Worm (Caenorhabditis elegans) whole organism, young adult: ENCODE measurements around the gene F46C5.2.
A peak's percentile ranks its signal among the peaks of the same experiment; 100 is the strongest.

ENCODE experiments used
- B0261.1 ChIP-seq: sonication (generic microtip); optimal IDR thresholded peaks from 2 replicates; lab custom pipeline; 2016; ENCODE audit warnings: mild to moderate bottlenecking, missing genetic modification characterization, moderate library complexity, missing compliant biosample characterization
- F37B4.10 ChIP-seq: fragments of 200-800 bp; sonication (Bioruptor generic); IDR thresholded peaks from 2 replicates; pipeline ENCODE4 v1.3.6; 2022; ENCODE audit warnings: missing genetic modification characterization, missing compliant biosample characterization
- F49E8.2 ChIP-seq: sonication (generic microtip); optimal IDR thresholded peaks from 3 replicates; lab custom pipeline; 2017; ENCODE audit warnings: missing genetic modification characterization, mild to moderate bottlenecking, missing compliant biosample characterization, antibody characterized with exemption, moderate library complexity; ENCODE audit not compliant: insufficient read depth
- K11D2.4 ChIP-seq: fragments of 200-800 bp; sonication (Bioruptor generic); IDR thresholded peaks from 2 replicates; pipeline ENCODE4 v1.3.6; 2022; ENCODE audit warnings: missing genetic modification reagents, missing genetic modification characterization, missing compliant biosample characterization
- Y95B8A.8 ChIP-seq: fragments of 200-800 bp; sonication (Bioruptor generic); IDR thresholded peaks from 2 replicates; pipeline ENCODE4 v1.3.6; 2022; ENCODE audit warnings: missing genetic modification reagents, missing genetic modification characterization, missing compliant biosample characterization
- ZK185.1 ChIP-seq: sonication (generic microtip); optimal IDR thresholded peaks from 2 replicates; lab custom pipeline; 2016; ENCODE audit warnings: mild to moderate bottlenecking, missing genetic modification characterization, missing compliant biosample characterization; ENCODE audit not compliant: poor library complexity, severe bottlenecking
- ama-1 ChIP-seq, 3 experiments: fragments of 150-350 bp in 1 of 3; sonication (generic microtip) in 2 of 3; optimal IDR thresholded peaks; 2 replicates each; lab custom pipeline; 2014 to 2018; ENCODE audit warnings: missing biosample characterization in 2 of 3, missing genetic modification characterization in 2 of 3, missing genetic modification reagents in 2 of 3
- athp-1 ChIP-seq: sonication (generic microtip); optimal IDR thresholded peaks from 2 replicates; lab custom pipeline; 2017; ENCODE audit warnings: mild to moderate bottlenecking, missing genetic modification characterization, missing compliant biosample characterization
- attf-5 ChIP-seq: fragments of 200-800 bp; sonication (Bioruptor generic); optimal IDR thresholded peaks from 2 replicates; lab custom pipeline; 2018; ENCODE audit warnings: mild to moderate bottlenecking, missing genetic modification characterization, missing compliant biosample characterization
- ccch-3 ChIP-seq: fragments of 200-800 bp; sonication (Bioruptor generic); optimal IDR thresholded peaks from 2 replicates; lab custom pipeline; 2018; ENCODE audit warnings: mild to moderate bottlenecking, missing genetic modification characterization, missing compliant biosample characterization
- cebp-1 ChIP-seq, 2 experiments: fragments of 200-800 bp in 1 of 2; sonication (Bioruptor generic) in 1 of 2; sonication (generic microtip) in 1 of 2; IDR thresholded peaks in 1 of 2; optimal IDR thresholded peaks in 1 of 2; 2 replicates each; pipeline versions ENCODE4 v1.3.6 to Lab custom; 2017 to 2022; ENCODE audit warnings: missing compliant biosample characterization in 2 of 2, missing genetic modification characterization in 2 of 2, mild to moderate bottlenecking in 1 of 2, missing genetic modification reagents in 1 of 2, moderate library complexity in 1 of 2
- ceh-40 ChIP-seq: fragments of 200-800 bp; sonication (Bioruptor generic); IDR thresholded peaks from 2 replicates; pipeline ENCODE4 v1.3.6; 2022; ENCODE audit warnings: missing genetic modification characterization, missing compliant biosample characterization
- ceh-79 ChIP-seq: sonication (generic microtip); optimal IDR thresholded peaks from 2 replicates; lab custom pipeline; 2017; ENCODE audit warnings: mild to moderate bottlenecking, missing genetic modification characterization, missing compliant biosample characterization
- chd-7 ChIP-seq: sonication (generic microtip); optimal IDR thresholded peaks from 2 replicates; lab custom pipeline; 2016; ENCODE audit warnings: mild to moderate bottlenecking, missing genetic modification characterization, moderate library complexity, missing compliant biosample characterization
- die-1 ChIP-seq: sonication (generic microtip); optimal IDR thresholded peaks from 2 replicates; lab custom pipeline; 2016; ENCODE audit warnings: missing genotype, mild to moderate bottlenecking, missing genetic modification characterization, missing compliant biosample characterization
- dox-1 ChIP-seq: fragments of 200-800 bp; sonication (Bioruptor generic); IDR thresholded peaks from 2 replicates; pipeline ENCODE4 v1.3.6; 2022; ENCODE audit warnings: missing genetic modification reagents, missing genetic modification characterization, missing compliant biosample characterization
- hmg-1.2 ChIP-seq: fragments of 200-800 bp; sonication (Bioruptor generic); IDR thresholded peaks from 2 replicates; pipeline ENCODE4 v1.3.6; 2022; ENCODE audit warnings: missing genetic modification reagents, missing genetic modification characterization, missing compliant biosample characterization
- lag-1 ChIP-seq: fragments of 200-800 bp; sonication (Bioruptor generic); IDR thresholded peaks from 2 replicates; pipeline ENCODE4 v1.3.6; 2022; ENCODE audit warnings: missing genetic modification reagents, missing genetic modification characterization, missing compliant biosample characterization
- lin-40 ChIP-seq: sonication (generic microtip); optimal IDR thresholded peaks from 2 replicates; lab custom pipeline; 2016; ENCODE audit warnings: missing genetic modification characterization, mild to moderate bottlenecking, missing compliant biosample characterization, missing genotype, missing genetic modification reagents
- lir-1 ChIP-seq: fragments of 200-800 bp; sonication (Bioruptor generic); conservative IDR thresholded peaks from 2 replicates; pipeline ENCODE4 v1.3.6; 2022; ENCODE audit warnings: missing genetic modification reagents, missing genetic modification characterization, missing compliant biosample characterization
- lsl-1 ChIP-seq: fragments of 200-800 bp; sonication (Bioruptor generic); optimal IDR thresholded peaks from 2 replicates; lab custom pipeline; 2018; ENCODE audit warnings: mild to moderate bottlenecking, missing genetic modification characterization, moderate library complexity, missing compliant biosample characterization
- madf-6 ChIP-seq: fragments of 200-800 bp; sonication (Bioruptor generic); IDR thresholded peaks from 2 replicates; pipeline ENCODE4 v1.3.6; 2022; ENCODE audit warnings: missing genetic modification reagents, missing genetic modification characterization, missing compliant biosample characterization
- mcd-1 ChIP-seq: fragments of 200-800 bp; sonication (Bioruptor generic); IDR thresholded peaks from 2 replicates; pipeline ENCODE4 v1.3.6; 2022; ENCODE audit warnings: missing genetic modification reagents, missing genetic modification characterization, missing compliant biosample characterization
- nhr-179 ChIP-seq: sonication (generic microtip); optimal IDR thresholded peaks from 2 replicates; lab custom pipeline; 2016; ENCODE audit warnings: mild to moderate bottlenecking, missing genetic modification characterization, missing compliant biosample characterization
- nhr-90 ChIP-seq: sonication (generic microtip); optimal IDR thresholded peaks from 2 replicates; lab custom pipeline; 2016; ENCODE audit warnings: missing genotype, mild to moderate bottlenecking, missing genetic modification characterization, missing compliant biosample characterization
- rcor-1 ChIP-seq: fragments of 200-800 bp; sonication (Bioruptor generic); IDR thresholded peaks from 2 replicates; pipeline ENCODE4 v1.3.6; 2022; ENCODE audit warnings: missing genetic modification reagents, missing genetic modification characterization, missing compliant biosample characterization
- sdz-38 ChIP-seq: sonication (generic microtip); optimal IDR thresholded peaks from 2 replicates; lab custom pipeline; 2016; ENCODE audit warnings: missing genotype, missing genetic modification characterization, missing compliant biosample characterization
- snpc-1.1 ChIP-seq: sonication (generic microtip); optimal IDR thresholded peaks from 2 replicates; lab custom pipeline; 2017; ENCODE audit warnings: missing genetic modification characterization, mild to moderate bottlenecking, missing compliant biosample characterization, antibody characterized with exemption, moderate library complexity, missing genotype, missing genetic modification reagents; ENCODE audit not compliant: insufficient read depth
- somi-1 ChIP-seq: fragments of 200-800 bp; sonication (Bioruptor generic); optimal IDR thresholded peaks from 2 replicates; lab custom pipeline; 2018; ENCODE audit warnings: mild to moderate bottlenecking, missing genetic modification characterization, missing compliant biosample characterization
- tlf-1 ChIP-seq: fragments of 200-800 bp; sonication (Bioruptor generic); optimal IDR thresholded peaks from 2 replicates; lab custom pipeline; 2018; ENCODE audit warnings: mild to moderate bottlenecking, missing genetic modification characterization, missing compliant biosample characterization
- ztf-22 ChIP-seq: fragments of 200-800 bp; sonication (Bioruptor generic); optimal IDR thresholded peaks from 2 replicates; lab custom pipeline; 2018; ENCODE audit warnings: mild to moderate bottlenecking, missing genetic modification characterization, moderate library complexity, missing compliant biosample characterization
- ztf-26 ChIP-seq: sonication (generic microtip); optimal IDR thresholded peaks from 2 replicates; lab custom pipeline; 2017; ENCODE audit warnings: missing genetic modification characterization, missing compliant biosample characterization
- ztf-6 ChIP-seq: fragments of 200-800 bp; sonication (Bioruptor generic); IDR thresholded peaks from 2 replicates; pipeline ENCODE4 v1.3.6; 2022; ENCODE audit warnings: missing genetic modification reagents, missing genetic modification characterization, missing compliant biosample characterization

The F46C5.2 gene

DNA sequence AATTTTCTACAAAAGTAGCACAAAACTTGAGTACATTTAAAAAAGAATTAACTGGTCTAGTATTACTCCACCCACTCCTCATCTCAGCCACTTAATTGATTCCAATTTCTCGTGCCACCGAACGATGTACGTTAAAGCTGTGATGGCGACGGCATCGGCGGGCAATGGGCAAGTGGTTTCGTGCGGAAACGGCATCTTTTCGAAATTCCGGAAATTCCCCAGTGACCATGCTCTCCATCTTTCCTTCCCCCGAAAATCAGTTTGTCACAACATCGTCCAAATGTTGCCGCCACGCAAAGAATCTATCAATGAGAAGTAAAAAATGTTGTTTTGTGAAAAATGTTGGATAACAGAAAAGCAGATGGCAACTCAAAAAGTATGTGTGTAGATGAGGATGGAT lies 3.9 kb upstream of the F46C5.2 start (continued):
- TF ChIP-seq die-1 (tag; lab: Kevin White, UChicago) (no peak), ztf-22 (GFP tag; lab: Kevin White, UChicago) (no peak)

DNA sequence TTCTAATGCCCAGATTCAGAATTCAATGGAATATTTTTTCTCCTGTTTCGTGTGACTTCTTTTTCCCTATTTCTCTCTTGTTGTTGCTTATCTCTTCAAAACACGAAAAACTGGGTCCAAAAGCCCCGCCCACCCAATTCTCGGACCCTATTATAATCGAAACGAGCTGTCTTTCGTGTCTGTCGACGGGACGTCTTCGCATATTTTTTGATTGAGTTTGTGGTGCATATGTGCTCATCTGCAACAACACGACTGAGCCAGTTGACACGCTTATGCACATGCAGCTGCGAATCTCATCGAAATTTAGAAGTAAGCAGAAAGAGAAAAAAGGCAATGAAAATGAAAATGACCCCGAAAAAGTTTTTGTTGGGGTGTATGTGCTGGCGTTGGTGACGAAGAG lies 1.8 kb upstream of the F46C5.2 start:
- no peak for TF ChIP-seq dox-1
- TF ChIP-seq madf-6 (GFP tag; lab: Robert Waterston, UW), result no peak
- TF ChIP-seq nhr-90, result no peak
- TF ChIP-seq lir-1 (GFP tag; lab: Robert Waterston, UW), result no peak
- no peak for TF ChIP-seq ceh-79 (tag; lab: Kevin White, UChicago)
- no peak for TF ChIP-seq hmg-1.2 (GFP tag; lab: Robert Waterston, UW)
- no peak for TF ChIP-seq ccch-3
- no peak for TF ChIP-seq lag-1 (GFP tag; lab: Robert Waterston, UW)
- no peak for TF ChIP-seq cebp-1 (GFP tag; IDR thresholded peaks at IDR 0.05; lab: Robert Waterston, UW)
- no peak for TF ChIP-seq cebp-1 (tag; optimal IDR thresholded peaks at IDR 0.05; lab: Kevin White, UChicago)
- TF ChIP-seq chd-7 (tag; lab: Kevin White, UChicago), result no peak
- no peak for TF ChIP-seq tlf-1

DNA sequence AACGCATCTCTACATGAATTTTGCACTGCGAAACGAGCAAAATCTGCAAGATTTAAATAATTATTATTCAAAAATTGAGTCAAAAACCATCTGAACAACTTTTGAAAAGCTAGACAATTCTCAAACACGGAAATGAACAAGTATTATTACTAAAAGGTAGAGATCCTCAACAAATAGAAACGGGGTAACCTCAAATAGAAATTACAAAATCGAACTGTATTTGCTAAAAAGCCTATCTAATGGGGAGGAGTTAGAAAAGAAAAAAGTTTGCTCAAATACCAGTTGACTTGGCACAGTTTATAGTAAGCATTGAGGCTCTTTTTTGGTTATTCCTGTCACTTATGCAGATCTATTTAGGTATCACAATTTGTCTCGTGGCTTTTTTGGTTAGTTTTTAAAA lies 3.3 kb downstream of the F46C5.2 start, which contains the start of gene nas-25:
nas-25 (plus strand) TSS at position 301 of the 400 bp plus-strand sequence.
- TF ChIP-seq sdz-38 (no peak), nhr-90 (no peak), F49E8.2 (tag; lab: Kevin White, UChicago) (no peak), B0261.1 (tag; lab: Kevin White, UChicago) (no peak), attf-5 (GFP tag; lab: Kevin White, UChicago) (no peak), ztf-26 (tag; lab: Kevin White, UChicago) (no peak), ama-1 (optimal IDR thresholded peaks at IDR 0.05; lab: Kevin White, UChicago) (no peak), ama-1 (GFP tag; optimal IDR thresholded peaks at IDR 0.05; lab: Kevin White, UChicago) (no peak), lin-40 (tag; lab: Kevin White, UChicago) (no peak), snpc-1.1 (tag; lab: Kevin White, UChicago) (no peak), mcd-1 (no peak), ZK185.1 (tag; lab: Kevin White, UChicago) (no peak), K11D2.4 (GFP tag; lab: Robert Waterston, UW) (no peak), athp-1 (tag; lab: Kevin White, UChicago) (no peak), Y95B8A.8 (GFP tag; lab: Robert Waterston, UW) (no peak), lsl-1 (no peak), rcor-1 (GFP tag; lab: Robert Waterston, UW) (no peak)
- TF ChIP-seq, all 124 proteins: peak for 0

DNA sequence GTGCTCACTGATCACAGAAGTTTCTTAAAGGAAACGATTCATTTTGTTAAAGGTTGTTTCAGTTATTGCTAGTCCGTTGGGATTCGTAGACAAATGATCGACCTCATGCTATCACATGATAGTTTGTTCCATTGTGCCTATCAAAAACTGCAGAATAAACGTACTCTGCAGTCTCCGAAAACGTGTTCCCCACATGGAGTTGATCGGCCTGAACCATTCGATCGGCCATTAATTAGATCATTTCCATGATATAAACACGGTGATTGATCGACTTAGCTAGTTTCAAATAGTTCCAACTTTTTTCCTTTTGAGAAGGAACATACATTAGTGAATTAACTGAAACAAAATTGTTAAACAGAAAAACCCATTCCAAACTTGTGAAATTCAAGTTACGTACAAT lies 6.4 kb downstream of the F46C5.2 start:
- TF ChIP-seq F37B4.10 (no peak), nhr-179 (tag; lab: Kevin White, UChicago) (no peak), ztf-6 (no peak), somi-1 (GFP tag; lab: Kevin White, UChicago) (peak; percentile 19), ceh-40 (no peak), lin-40 (tag; lab: Kevin White, UChicago) (peak; percentile 1)
